Worm (Caenorhabditis elegans): Measurements from ENCODE around the gene ugt-24.

ce11 chrIV:6217503-6217902 is 7.0 kb upstream of the ugt-24 start:
- TF ChIP-seq nhr-76 (tag; optimal IDR thresholded peaks at IDR 0.05), result no peak
- TF ChIP-seq M03D4.4 (tag; optimal IDR thresholded peaks at IDR 0.05), result no peak
- no peak for TF ChIP-seq lsy-2 (tag; optimal IDR thresholded peaks at IDR 0.05)
- no peak for TF ChIP-seq ceh-39 (tag; optimal IDR thresholded peaks at IDR 0.05)
- TF ChIP-seq nhr-28 (tag; optimal IDR thresholded peaks at IDR 0.05), result no peak
- TF ChIP-seq sptf-1 (tag; optimal IDR thresholded peaks at IDR 0.05), result no peak
- no peak for TF ChIP-seq pha-4 (tag; optimal IDR thresholded peaks at IDR 0.05)
- no peak for TF ChIP-seq ceh-83 (GFP tag; optimal IDR thresholded peaks at IDR 0.05)
- TF ChIP-seq snpc-4 (tag; optimal IDR thresholded peaks at IDR 0.05), result no peak
- no peak for TF ChIP-seq elt-3 (tag; optimal IDR thresholded peaks at IDR 0.05)
- no peak for TF ChIP-seq unc-62 (GFP tag; optimal IDR thresholded peaks at IDR 0.05)
- no peak for TF ChIP-seq unc-39 (tag; optimal IDR thresholded peaks at IDR 0.05)

All from whole organism, mixed stage, embryonic.